Worm (Caenorhabditis elegans) whole organism, L2 larva: ENCODE results near the gene Y32G9A.12.
A peak's percentile ranks its signal among the peaks of the same experiment; 100 is the strongest.

Experiments used
- C34F6.9 ChIP-seq: fragments of 150-350 bp; optimal IDR thresholded peaks from 2 replicates; lab custom pipeline; 2014; ENCODE audit warnings: missing biosample characterization, missing genetic modification characterization
- F13H6.1 ChIP-seq: sonication (generic microtip); optimal IDR thresholded peaks from 2 replicates; lab custom pipeline; 2016; ENCODE audit warnings: missing genetic modification characterization, missing compliant biosample characterization
- R02D3.7 ChIP-seq: fragments of 150-350 bp; optimal IDR thresholded peaks from 2 replicates; lab custom pipeline; 2014; ENCODE audit warnings: missing biosample characterization, missing genetic modification characterization
- Y55F3AM.14 ChIP-seq: fragments of 200-800 bp; sonication (Bioruptor generic); optimal IDR thresholded peaks from 2 replicates; lab custom pipeline; 2018; ENCODE audit warnings: mild to moderate bottlenecking, missing genetic modification characterization, missing compliant biosample characterization
- alr-1 ChIP-seq: fragments of 150-350 bp; optimal IDR thresholded peaks from 2 replicates; lab custom pipeline; 2014; ENCODE audit warnings: missing biosample characterization, missing genetic modification characterization
- aly-2 ChIP-seq: fragments of 150-350 bp; optimal IDR thresholded peaks from 2 replicates; lab custom pipeline; 2014; ENCODE audit warnings: missing biosample characterization, missing genetic modification characterization
- blmp-1 ChIP-seq: sonication (generic microtip); optimal IDR thresholded peaks from 2 replicates; lab custom pipeline; 2017; ENCODE audit warnings: missing genetic modification characterization, mild to moderate bottlenecking, missing compliant biosample characterization, antibody characterized with exemption, moderate library complexity; ENCODE audit not compliant: insufficient read depth
- ceh-16 ChIP-seq: fragments of 150-350 bp; optimal IDR thresholded peaks from 2 replicates; lab custom pipeline; 2014; ENCODE audit warnings: missing biosample characterization, missing genetic modification characterization
- dmd-4 ChIP-seq: sonication (generic microtip); optimal IDR thresholded peaks from 2 replicates; lab custom pipeline; 2017; ENCODE audit warnings: missing biosample characterization, missing genetic modification characterization
- egl-27 ChIP-seq: sonication (generic microtip); optimal IDR thresholded peaks from 3 replicates; lab custom pipeline; 2017; ENCODE audit warnings: missing biosample characterization, missing genetic modification reagents, missing genetic modification characterization
- elt-1 ChIP-seq: fragments of 150-350 bp; optimal IDR thresholded peaks from 2 replicates; lab custom pipeline; 2014; ENCODE audit warnings: missing biosample characterization, missing genetic modification characterization
- elt-3 ChIP-seq: sonication (generic microtip); optimal IDR thresholded peaks from 2 replicates; lab custom pipeline; 2017; ENCODE audit warnings: missing biosample characterization, missing genetic modification characterization
- fos-1 ChIP-seq: fragments of 150-350 bp; optimal IDR thresholded peaks from 2 replicates; lab custom pipeline; 2014; ENCODE audit warnings: missing biosample characterization, missing genetic modification characterization
- gmeb-1 ChIP-seq: fragments of 150-350 bp; optimal IDR thresholded peaks from 2 replicates; lab custom pipeline; 2014; ENCODE audit warnings: missing biosample characterization, missing genetic modification characterization
- lin-13 ChIP-seq: fragments of 150-350 bp; optimal IDR thresholded peaks from 2 replicates; lab custom pipeline; 2014; ENCODE audit warnings: missing biosample characterization, missing genetic modification reagents, missing genetic modification characterization
- lin-39 ChIP-seq: fragments of 150-350 bp; optimal IDR thresholded peaks from 2 replicates; lab custom pipeline; 2014; ENCODE audit warnings: missing biosample characterization, missing genetic modification reagents, missing genetic modification characterization
- lsy-2 ChIP-seq, 2 experiments: fragments of 150-350 bp in 1 of 2; sonication (generic microtip) in 1 of 2; optimal IDR thresholded peaks; 2 replicates each; lab custom pipeline; 2014 to 2017; ENCODE audit warnings: missing biosample characterization in 2 of 2, missing genetic modification characterization in 2 of 2
- mbf-1 ChIP-seq: sonication (generic microtip); optimal IDR thresholded peaks from 2 replicates; lab custom pipeline; 2017; ENCODE audit warnings: missing biosample characterization, missing genetic modification characterization
- mdl-1 ChIP-seq, 2 experiments: fragments of 150-350 bp in 1 of 2; sonication (generic microtip) in 1 of 2; optimal IDR thresholded peaks; 2 replicates each; lab custom pipeline; 2017; ENCODE audit warnings: missing biosample characterization in 2 of 2, missing genetic modification characterization in 2 of 2
- nhr-10 ChIP-seq: sonication (generic microtip); optimal IDR thresholded peaks from 2 replicates; lab custom pipeline; 2017; ENCODE audit warnings: missing biosample characterization, missing genetic modification characterization
- nhr-11 ChIP-seq: fragments of 150-350 bp; optimal IDR thresholded peaks from 2 replicates; lab custom pipeline; 2014; ENCODE audit warnings: missing biosample characterization, missing genetic modification characterization
- nhr-12 ChIP-seq: fragments of 150-350 bp; optimal IDR thresholded peaks from 2 replicates; lab custom pipeline; 2014; ENCODE audit warnings: missing biosample characterization, missing genetic modification characterization
- nhr-21 ChIP-seq: fragments of 150-350 bp; optimal IDR thresholded peaks from 2 replicates; lab custom pipeline; 2014; ENCODE audit warnings: missing biosample characterization, missing genetic modification characterization
- nhr-23 ChIP-seq: fragments of 150-350 bp; optimal IDR thresholded peaks from 2 replicates; lab custom pipeline; 2014; ENCODE audit warnings: missing biosample characterization, missing genetic modification reagents, missing genetic modification characterization
- nhr-25 ChIP-seq: fragments of 150-350 bp; sonication (generic microtip); optimal IDR thresholded peaks from 3 replicates; lab custom pipeline; 2014; ENCODE audit warnings: missing biosample characterization, missing genetic modification characterization
- nhr-6 ChIP-seq: fragments of 150-350 bp; optimal IDR thresholded peaks from 2 replicates; lab custom pipeline; 2014; ENCODE audit warnings: missing biosample characterization, missing genetic modification characterization
- nhr-77 ChIP-seq: fragments of 150-350 bp; optimal IDR thresholded peaks from 2 replicates; lab custom pipeline; 2014; ENCODE audit warnings: missing biosample characterization, missing genetic modification characterization
- peb-1 ChIP-seq: fragments of 150-350 bp; optimal IDR thresholded peaks from 2 replicates; lab custom pipeline; 2014; ENCODE audit warnings: missing biosample characterization, missing genetic modification characterization
- sem-4 ChIP-seq: fragments of 150-350 bp; optimal IDR thresholded peaks from 2 replicates; lab custom pipeline; 2014; ENCODE audit warnings: missing biosample characterization, missing genetic modification reagents, missing genetic modification characterization
- sma-9 ChIP-seq, 2 experiments: fragments of 150-350 bp in 1 of 2; sonication (generic microtip) in 1 of 2; optimal IDR thresholded peaks; 2 replicates each; lab custom pipeline; 2014 to 2016; ENCODE audit warnings: missing genetic modification characterization in 2 of 2, mild to moderate bottlenecking in 1 of 2, missing biosample characterization in 1 of 2, missing compliant biosample characterization in 1 of 2, missing genetic modification reagents in 1 of 2, moderate library complexity in 1 of 2
- unc-55 ChIP-seq: fragments of 150-350 bp; sonication (generic microtip); optimal IDR thresholded peaks from 3 replicates; lab custom pipeline; 2014; ENCODE audit warnings: missing biosample characterization, missing genetic modification reagents, missing genetic modification characterization
- unc-62 ChIP-seq: fragments of 150-350 bp; optimal IDR thresholded peaks from 2 replicates; lab custom pipeline; 2014; ENCODE audit warnings: missing biosample characterization, missing genetic modification reagents, missing genetic modification characterization
- zag-1 ChIP-seq: fragments of 150-350 bp; optimal IDR thresholded peaks from 2 replicates; lab custom pipeline; 2014; ENCODE audit warnings: missing biosample characterization, missing genetic modification characterization
- ztf-11 ChIP-seq: sonication (generic microtip); optimal IDR thresholded peaks from 2 replicates; lab custom pipeline; 2017; ENCODE audit warnings: missing biosample characterization, missing genetic modification characterization

Y32G9A.12 gene

ce11 chrV:1911102-1911501, 8.9 kb downstream of the Y32G9A.12 start, which contains the start of gene Y32G9A.3:
Y32G9A.3 (plus strand) TSS chrV:1911402.
- no peak for TF ChIP-seq elt-3 (tag; lab: Kevin White, UChicago)
- TF ChIP-seq nhr-12 = no peak
- no peak for TF ChIP-seq blmp-1 (tag; lab: Kevin White, UChicago)
- TF ChIP-seq elt-1 (tag; lab: Kevin White, UChicago) = no peak
- TF ChIP-seq R02D3.7 = no peak
- TF ChIP-seq egl-27 (tag; lab: Kevin White, UChicago) = no peak
- no peak for TF ChIP-seq nhr-23 (tag; lab: Kevin White, UChicago)
- TF ChIP-seq peb-1 (tag; lab: Kevin White, UChicago) = no peak
- no peak for TF ChIP-seq alr-1 (tag; lab: Kevin White, UChicago)
- no peak for TF ChIP-seq unc-55 (GFP tag; lab: Kevin White, UChicago)
- no peak for TF ChIP-seq lin-13 (GFP tag; lab: Kevin White, UChicago)
- TF ChIP-seq lin-39 = no peak
- TF ChIP-seq zag-1 = no peak
- TF ChIP-seq sem-4 = no peak
- TF ChIP-seq dmd-4 = no peak
- TF ChIP-seq ceh-16 (tag; lab: Kevin White, UChicago) = no peak

DNA sequence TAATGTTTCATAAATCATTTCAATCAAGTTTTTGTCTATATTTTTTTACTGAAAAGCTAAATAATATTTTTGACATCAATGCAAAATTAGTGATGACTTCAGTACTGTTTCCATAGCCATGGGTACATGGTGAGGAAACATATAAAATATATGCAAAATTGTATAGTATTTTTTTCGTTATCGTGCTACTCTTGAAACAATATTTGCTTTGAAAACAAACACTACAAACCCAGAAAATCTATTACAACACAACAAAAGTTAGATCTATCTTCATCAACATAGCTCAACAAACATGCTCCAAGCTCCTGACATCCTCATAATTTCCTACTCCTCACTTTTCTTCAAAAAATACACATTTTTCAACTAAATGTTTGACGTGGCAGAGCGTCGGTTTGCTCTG, 11.5 kb downstream of the Y32G9A.12 start, which contains the start of gene srp-3:
Gene srp-3, plus strand, starts transcription at position 301 of the 400 bp plus-strand sequence.
- TF ChIP-seq nhr-11 = no peak
- no peak for TF ChIP-seq fos-1 (tag; lab: Kevin White, UChicago)
- TF ChIP-seq Y55F3AM.14 (GFP tag; lab: Kevin White, UChicago) = no peak
- TF ChIP-seq lin-39 = no peak
- no peak for TF ChIP-seq gmeb-1 (tag; lab: Kevin White, UChicago)
- no peak for TF ChIP-seq mdl-1 (tag; optimal IDR thresholded peaks at IDR 0.05; lab: Kevin White, UChicago)
- TF ChIP-seq sma-9 (GFP tag; optimal IDR thresholded peaks at IDR 0.05; lab: Kevin White, UChicago) = no peak
- no peak for TF ChIP-seq sma-9 (tag; optimal IDR thresholded peaks at IDR 0.05; lab: Kevin White, UChicago)

- no peak for TF ChIP-seq nhr-25 (tag; lab: Kevin White, UChicago)
- TF ChIP-seq nhr-12 = no peak
- no peak for TF ChIP-seq zag-1
- no peak for TF ChIP-seq mbf-1 (tag; lab: Kevin White, UChicago)
- TF ChIP-seq Y55F3AM.14 (GFP tag; lab: Kevin White, UChicago) = no peak
- TF ChIP-seq nhr-77 (tag; lab: Kevin White, UChicago) = no peak
- TF ChIP-seq unc-62 (GFP tag; lab: Kevin White, UChicago) = no peak
- TF ChIP-seq gmeb-1 (tag; lab: Kevin White, UChicago) = no peak
Measured at ce11 chrV:1907350-1907749, 12.7 kb downstream of the Y32G9A.12 start, which contains the start of gene Y32G9A.5. Y32G9A.5 (plus strand) TSS chrV:1907650.

ce11 chrV:1895483-1895882, 24.5 kb downstream of the Y32G9A.12 start, which contains the start of gene nphp-2:
nphp-2 (plus strand) TSS chrV:1895783.
- TF ChIP-seq mdl-1 (tag; optimal IDR thresholded peaks at IDR 0.05; lab: Kevin White, UChicago) (no peak), ceh-16 (tag; lab: Kevin White, UChicago) (no peak), F13H6.1 (tag; lab: Kevin White, UChicago) (no peak), nhr-77 (tag; lab: Kevin White, UChicago) (no peak), Y55F3AM.14 (GFP tag; lab: Kevin White, UChicago) (no peak), nhr-25 (tag; lab: Kevin White, UChicago) (no peak), nhr-10 (tag; lab: Kevin White, UChicago) (no peak), C34F6.9 (no peak), R02D3.7 (no peak), nhr-21 (tag; lab: Kevin White, UChicago) (no peak), aly-2 (no peak), mbf-1 (tag; lab: Kevin White, UChicago) (no peak), sma-9 (GFP tag; optimal IDR thresholded peaks at IDR 0.05; lab: Kevin White, UChicago) (no peak), sma-9 (tag; optimal IDR thresholded peaks at IDR 0.05; lab: Kevin White, UChicago) (no peak), blmp-1 (tag; lab: Kevin White, UChicago) (no peak)
- TF ChIP-seq, all 48 proteins: peak for 0

DNA sequence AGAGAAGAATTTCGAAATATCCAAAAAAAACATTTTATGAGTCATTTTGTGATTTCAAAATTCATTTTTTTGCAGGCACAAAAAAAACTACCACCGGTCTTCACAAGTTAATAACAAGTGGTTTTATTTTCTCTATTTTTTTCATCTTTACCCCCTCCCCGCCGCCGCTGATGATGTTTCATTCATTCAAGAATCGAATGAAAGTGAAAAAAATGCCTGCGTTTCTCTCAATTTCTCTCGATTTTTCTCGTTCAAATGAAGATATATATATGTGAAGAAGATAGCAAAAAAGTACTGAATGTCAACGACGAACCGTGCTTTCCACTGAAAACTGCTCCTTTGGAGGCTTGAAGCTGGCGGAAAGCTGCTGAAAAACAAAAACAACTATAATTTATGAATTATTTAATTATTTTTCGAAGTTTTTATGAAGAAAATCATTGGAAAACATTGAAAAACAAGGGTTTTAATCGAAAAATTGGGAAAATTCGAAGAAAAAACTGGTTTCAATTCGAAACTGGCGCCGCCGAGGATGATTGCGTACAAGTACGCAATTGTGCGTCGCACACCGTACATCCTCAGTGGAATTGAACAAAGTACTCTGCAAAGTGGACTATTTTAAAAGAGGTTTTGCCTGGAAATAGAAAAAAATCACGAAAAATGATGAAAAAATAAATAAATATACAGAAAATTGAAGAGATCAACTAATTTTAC, 27.3 kb downstream of the Y32G9A.12 start, which contains the start of gene zig-11:
Gene zig-11, minus strand, starts transcription at position 373 of the 711 bp plus-strand sequence.
- no peak for TF ChIP-seq egl-27 (tag; lab: Kevin White, UChicago)
- peak in 1 of 2 experiments; percentile 82 for TF ChIP-seq lsy-2 (tag; optimal IDR thresholded peaks at IDR 0.05; lab: Kevin White, UChicago)
- TF ChIP-seq fos-1 (tag; lab: Kevin White, UChicago) = no peak
- peak; percentile 7 for TF ChIP-seq C34F6.9
- peak; percentile 43 for TF ChIP-seq unc-55 (GFP tag; lab: Kevin White, UChicago)
- no peak for TF ChIP-seq nhr-6 (tag; lab: Kevin White, UChicago)
- no peak for TF ChIP-seq lin-13 (GFP tag; lab: Kevin White, UChicago)
- TF ChIP-seq blmp-1 (tag; lab: Kevin White, UChicago) = peak; percentile 94
- no peak for TF ChIP-seq ztf-11 (tag; lab: Kevin White, UChicago)
- TF ChIP-seq gmeb-1 (tag; lab: Kevin White, UChicago) = peak; percentile 63
